Fruit fly (Drosophila melanogaster) whole organism, embryonic: ENCODE data around the gene CG14102.

Source experiments
- Atf-2 ChIP-seq: fragments of 200-800 bp; sonication (Bioruptor generic); optimal IDR thresholded peaks from 2 replicates; lab custom pipeline; 2016; ENCODE audit warnings: missing biosample characterization, missing genetic modification characterization
- B-H2 ChIP-seq: fragments of 200-800 bp; sonication (Bioruptor generic); optimal IDR thresholded peaks from 2 replicates; lab custom pipeline; 2018; ENCODE audit warnings: missing biosample characterization, mild to moderate bottlenecking, missing genetic modification characterization
- CG10267 ChIP-seq: fragments of 200-800 bp; sonication (Bioruptor generic); optimal IDR thresholded peaks from 2 replicates; lab custom pipeline; 2018; ENCODE audit warnings: missing biosample characterization, mild to moderate bottlenecking, missing genetic modification characterization, moderate library complexity
- CG11695 ChIP-seq: fragments of 200-800 bp; sonication (Bioruptor generic); IDR thresholded peaks from 3 replicates; pipeline ENCODE4 v1.3.6; 2022; ENCODE audit warnings: missing biosample characterization, missing genetic modification characterization
- CG13296 ChIP-seq: fragments of 200-800 bp; sonication (Bioruptor generic); optimal IDR thresholded peaks from 3 replicates; lab custom pipeline; 2018; ENCODE audit warnings: missing biosample characterization, mild to moderate bottlenecking, missing genetic modification characterization
- CG14667 ChIP-seq: fragments of 200-800 bp; sonication (Bioruptor generic); IDR thresholded peaks from 2 replicates; pipeline ENCODE4 v1.3.6; 2022; ENCODE audit warnings: missing biosample characterization, missing genetic modification characterization
- CG14965 ChIP-seq: fragments of 200-800 bp; sonication (Bioruptor generic); optimal IDR thresholded peaks from 2 replicates; lab custom pipeline; 2016; ENCODE audit warnings: missing biosample characterization, missing genetic modification characterization, borderline replicate concordance
- CG15514 ChIP-seq: fragments of 200-800 bp; sonication (Bioruptor generic); optimal IDR thresholded peaks from 3 replicates; lab custom pipeline; 2017; ENCODE audit warnings: missing biosample characterization, missing genetic modification characterization, mild to moderate bottlenecking, moderate library complexity, missing genetic modification reagents
- CG17186 ChIP-seq: fragments of 200-800 bp; sonication (Bioruptor generic); optimal IDR thresholded peaks from 3 replicates; lab custom pipeline; 2017; ENCODE audit warnings: missing biosample characterization, missing genetic modification reagents, missing genetic modification characterization
- CG17361 ChIP-seq: fragments of 200-800 bp; sonication (Bioruptor generic); IDR thresholded peaks from 3 replicates; pipeline ENCODE4 v1.3.6; 2022; ENCODE audit warnings: missing biosample characterization, missing genetic modification characterization
- CG2129 ChIP-seq: fragments of 200-800 bp; sonication (Bioruptor generic); IDR thresholded peaks from 2 replicates; pipeline ENCODE4 v1.3.6; 2022; ENCODE audit warnings: missing biosample characterization, missing genetic modification characterization; ENCODE audit not compliant: partially characterized antibody
- CG2202 ChIP-seq: fragments of 200-800 bp; sonication (Bioruptor generic); optimal IDR thresholded peaks from 2 replicates; lab custom pipeline; 2018; ENCODE audit warnings: missing biosample characterization, mild to moderate bottlenecking, missing genetic modification characterization
- CG31224 ChIP-seq: fragments of 200-800 bp; sonication (Bioruptor generic); IDR thresholded peaks from 2 replicates; pipeline ENCODE4 v1.3.6; 2022; ENCODE audit warnings: missing biosample characterization, missing genetic modification characterization
- CG3407 ChIP-seq: fragments of 200-800 bp; sonication (Bioruptor generic); optimal IDR thresholded peaks from 2 replicates; lab custom pipeline; 2018; ENCODE audit warnings: missing biosample characterization, mild to moderate bottlenecking, missing genetic modification characterization
- CG34422 ChIP-seq: fragments of 200-800 bp; sonication (Bioruptor generic); IDR thresholded peaks from 3 replicates; pipeline ENCODE4 v1.3.6; 2022; ENCODE audit warnings: missing biosample characterization, missing genetic modification characterization
- CG3838 ChIP-seq: fragments of 200-800 bp; sonication (Bioruptor generic); optimal IDR thresholded peaks from 3 replicates; lab custom pipeline; 2016; ENCODE audit warnings: missing biosample characterization, missing genetic modification characterization
- CG4707 ChIP-seq: fragments of 200-800 bp; sonication (Bioruptor generic); optimal IDR thresholded peaks from 2 replicates; lab custom pipeline; 2018; ENCODE audit warnings: missing biosample characterization, mild to moderate bottlenecking, missing genetic modification characterization, moderate library complexity
- CG5180 ChIP-seq: fragments of 200-800 bp; sonication (Bioruptor generic); optimal IDR thresholded peaks from 3 replicates; lab custom pipeline; 2017; ENCODE audit warnings: missing biosample characterization, missing genetic modification characterization, mild to moderate bottlenecking, moderate library complexity, missing genetic modification reagents
- CG6272 ChIP-seq: fragments of 200-800 bp; sonication (Bioruptor generic); IDR thresholded peaks from 2 replicates; pipeline ENCODE4 v1.3.6; 2022; ENCODE audit warnings: missing biosample characterization, missing genetic modification characterization
- CG9437 ChIP-seq: fragments of 200-800 bp; sonication (Bioruptor generic); optimal IDR thresholded peaks from 2 replicates; lab custom pipeline; 2018; ENCODE audit warnings: missing biosample characterization, mild to moderate bottlenecking, missing genetic modification characterization
- E2f1 ChIP-seq: fragments of 200-800 bp; sonication (Bioruptor generic); IDR thresholded peaks from 2 replicates; pipeline ENCODE4 v1.3.6; 2022; ENCODE audit warnings: missing biosample characterization, missing genetic modification characterization
- H2.0 ChIP-seq: fragments of 200-800 bp; sonication (Bioruptor generic); IDR thresholded peaks from 2 replicates; pipeline ENCODE4 v1.3.6; 2022; ENCODE audit warnings: missing biosample characterization, missing genetic modification characterization
- HLH54F ChIP-seq: fragments of 200-800 bp; sonication (Bioruptor generic); optimal IDR thresholded peaks from 3 replicates; lab custom pipeline; 2016; ENCODE audit warnings: missing biosample characterization, missing genetic modification characterization
- Nf-YA ChIP-seq: fragments of 200-800 bp; sonication (Bioruptor generic); IDR thresholded peaks from 2 replicates; pipeline ENCODE4 v1.3.6; 2022; ENCODE audit warnings: missing biosample characterization, missing genetic modification characterization
- PHDP ChIP-seq: fragments of 200-800 bp; sonication (Bioruptor generic); optimal IDR thresholded peaks from 3 replicates; lab custom pipeline; 2018; ENCODE audit warnings: missing biosample characterization, mild to moderate bottlenecking, missing genetic modification characterization, moderate library complexity
- Spps ChIP-seq: fragments of 200-800 bp; sonication (Bioruptor generic); optimal IDR thresholded peaks from 2 replicates; lab custom pipeline; 2018; ENCODE audit warnings: missing biosample characterization, mild to moderate bottlenecking, missing genetic modification characterization
- ase ChIP-seq: fragments of 200-800 bp; sonication (Bioruptor generic); IDR thresholded peaks from 3 replicates; pipeline ENCODE4 v1.3.6; 2022; ENCODE audit warnings: missing biosample characterization, missing genetic modification characterization
- az2 ChIP-seq: fragments of 200-800 bp; sonication (Bioruptor generic); optimal IDR thresholded peaks from 3 replicates; lab custom pipeline; 2016; ENCODE audit warnings: missing biosample characterization, missing genetic modification characterization
- bcd ChIP-seq: fragments of 200-800 bp; sonication (Bioruptor generic); optimal IDR thresholded peaks from 2 replicates; lab custom pipeline; 2017; ENCODE audit warnings: missing biosample characterization, mild to moderate bottlenecking, missing genetic modification characterization
- cad ChIP-seq: fragments of >200 bp; optimal IDR thresholded peaks from 2 replicates; lab custom pipeline; 2017; ENCODE audit warnings: missing biosample characterization, missing genetic modification characterization
- corto ChIP-seq: fragments of 200-800 bp; sonication (Bioruptor generic); optimal IDR thresholded peaks from 2 replicates; lab custom pipeline; 2016; ENCODE audit warnings: missing biosample characterization, mild to moderate bottlenecking, missing genetic modification characterization, moderate library complexity
- croc ChIP-seq: fragments of 200-800 bp; sonication (Bioruptor generic); conservative IDR thresholded peaks from 3 replicates; pipeline ENCODE4 v1.3.6; 2022; ENCODE audit warnings: missing biosample characterization, missing genetic modification characterization
- dmrt99B ChIP-seq: fragments of 200-800 bp; sonication (Bioruptor generic); optimal IDR thresholded peaks from 2 replicates; lab custom pipeline; 2018; ENCODE audit warnings: missing biosample characterization, mild to moderate bottlenecking, missing genetic modification characterization, moderate library complexity
- ems ChIP-seq: fragments of 200-800 bp; sonication (Bioruptor generic); optimal IDR thresholded peaks from 3 replicates; lab custom pipeline; 2016; ENCODE audit warnings: missing biosample characterization, missing genetic modification characterization
- gsb ChIP-seq: fragments of 200-800 bp; sonication (Bioruptor generic); IDR thresholded peaks from 2 replicates; pipeline ENCODE4 v1.3.6; 2022; ENCODE audit warnings: missing biosample characterization, missing genetic modification characterization
- knrl ChIP-seq: fragments of 200-800 bp; sonication (Bioruptor generic); IDR thresholded peaks from 3 replicates; pipeline ENCODE4 v1.3.6; 2022; ENCODE audit warnings: missing biosample characterization, missing genetic modification characterization; ENCODE audit not compliant: partially characterized antibody
- maf-S ChIP-seq: fragments of 200-800 bp; sonication (Bioruptor generic); optimal IDR thresholded peaks from 2 replicates; lab custom pipeline; 2016; ENCODE audit warnings: missing biosample characterization, missing genetic modification characterization
- nau ChIP-seq: fragments of 200-800 bp; sonication (Bioruptor generic); optimal IDR thresholded peaks from 3 replicates; lab custom pipeline; 2017; ENCODE audit warnings: missing biosample characterization, mild to moderate bottlenecking, missing genetic modification characterization, missing genetic modification reagents
- onecut ChIP-seq: fragments of 200-800 bp; sonication (Bioruptor generic); IDR thresholded peaks from 2 replicates; pipeline ENCODE4 v1.3.6; 2022; ENCODE audit warnings: missing biosample characterization, missing genetic modification characterization
- pros ChIP-seq: fragments of 200-800 bp; sonication (Bioruptor generic); optimal IDR thresholded peaks from 3 replicates; lab custom pipeline; 2019; ENCODE audit warnings: missing biosample characterization, mild to moderate bottlenecking, missing genetic modification characterization, moderate library complexity
- sima ChIP-seq: fragments of 200-800 bp; sonication (Bioruptor generic); optimal IDR thresholded peaks from 2 replicates; lab custom pipeline; 2016; ENCODE audit warnings: missing biosample characterization, missing genetic modification characterization
- slbo ChIP-seq: fragments of 200-800 bp; sonication (Bioruptor generic); IDR thresholded peaks from 2 replicates; pipeline ENCODE4 v1.3.6; 2022; ENCODE audit warnings: missing biosample characterization, missing genetic modification characterization
- sna ChIP-seq: fragments of 200-800 bp; sonication (Bioruptor generic); IDR thresholded peaks from 2 replicates; pipeline ENCODE4 v1.3.6; 2022; ENCODE audit warnings: missing biosample characterization, missing genetic modification characterization; ENCODE audit not compliant: partially characterized antibody
- so ChIP-seq: fragments of 200-800 bp; sonication (Bioruptor generic); IDR thresholded peaks from 3 replicates; pipeline ENCODE4 v1.3.6; 2022; ENCODE audit warnings: missing biosample characterization, missing genetic modification characterization
- trem ChIP-seq: fragments of 200-800 bp; optimal IDR thresholded peaks from 3 replicates; lab custom pipeline; 2019; ENCODE audit warnings: missing biosample characterization, mild to moderate bottlenecking, missing genetic modification characterization, moderate library complexity
- vfl ChIP-seq: fragments of 200-800 bp; sonication (Bioruptor generic); optimal IDR thresholded peaks from 2 replicates; lab custom pipeline; 2016; ENCODE audit warnings: missing biosample characterization, missing genetic modification characterization
- yki ChIP-seq: fragments of >200 bp; optimal IDR thresholded peaks from 3 replicates; lab custom pipeline; 2018
- zen ChIP-seq: fragments of 200-800 bp; sonication (Bioruptor generic); optimal IDR thresholded peaks from 3 replicates; lab custom pipeline; 2018; ENCODE audit warnings: missing biosample characterization, mild to moderate bottlenecking, missing genetic modification characterization, moderate library complexity
- zen2 ChIP-seq: fragments of 200-800 bp; sonication (Bioruptor generic); IDR thresholded peaks from 3 replicates; pipeline ENCODE4 v1.3.6; 2022; ENCODE audit warnings: missing biosample characterization, missing genetic modification characterization; ENCODE audit not compliant: partially characterized antibody

Gene CG14102

dm6 chr3L:19794203-19794802, 6.8 kb downstream of the CG14102 start (continued):
- peak; percentile 83; the same call in 2 of the 3 replicates for TF ChIP-seq CG34422 (GFP tag; lab: Robert Waterston, UW)
- peak; percentile 47; the same call in 1 of the 2 replicates for TF ChIP-seq CG14667 (GFP tag; lab: Robert Waterston, UW)
- peak; percentile 85 for TF ChIP-seq bcd
- TF ChIP-seq CG9437: peak; percentile 89
- peak; percentile 33; the same call in 1 of the 2 replicates for TF ChIP-seq sna (GFP tag; lab: Robert Waterston, UW)
- TF ChIP-seq zen: peak; percentile 39
- peak; percentile 64 for TF ChIP-seq vfl (GFP tag; lab: Kevin White, UChicago)
- peak; percentile 81 for TF ChIP-seq CG4707 (GFP tag; lab: Kevin White, UChicago)
- peak; percentile 33 for TF ChIP-seq CG17186 (GFP tag; lab: Kevin White, UChicago)
- TF ChIP-seq CG3838 (GFP tag; lab: Kevin White, UChicago): peak; percentile 51
- TF ChIP-seq maf-S (GFP tag; lab: Kevin White, UChicago): peak; percentile 69
- TF ChIP-seq CG31224 (GFP tag; lab: Robert Waterston, UW): peak; percentile 58; the same call in 1 of the 2 replicates
- TF ChIP-seq corto: peak; percentile 77
- TF ChIP-seq knrl (GFP tag; lab: Robert Waterston, UW): no peak
- TF ChIP-seq B-H2: peak; percentile 71
- no peak for TF ChIP-seq CG15514 (GFP tag; lab: Kevin White, UChicago)
- peak; percentile 77 for TF ChIP-seq CG10267 (tag; lab: Kevin White, UChicago)
- no peak for TF ChIP-seq yki (lab: Kevin White, UChicago)
- no peak for TF ChIP-seq sima (GFP tag; lab: Kevin White, UChicago)
- TF ChIP-seq Nf-YA: peak; percentile 89
- TF ChIP-seq gsb (GFP tag; lab: Robert Waterston, UW): peak; percentile 80; the same call in 1 of the 2 replicates
- TF ChIP-seq slbo: peak; percentile 82
- TF ChIP-seq CG5180: peak; percentile 84
- peak; percentile 76 for TF ChIP-seq onecut (GFP tag; lab: Robert Waterston, UW)
- peak; percentile 74 for TF ChIP-seq trem (tag; lab: Kevin White, UChicago)
- peak; percentile 92 for TF ChIP-seq CG17361
- 0 out of 2 replicates have a peak, but pooled peaks have one; percentile 13 for TF ChIP-seq CG2129 (GFP tag; lab: Robert Waterston, UW)
- TF ChIP-seq croc (GFP tag; lab: Robert Waterston, UW): peak; percentile 49; the same call in 2 of the 3 replicates
- peak; percentile 67 for TF ChIP-seq so (GFP tag; lab: Robert Waterston, UW)
- TF ChIP-seq PHDP (tag; lab: Kevin White, UChicago): peak; percentile 87
- peak; percentile 52 for TF ChIP-seq Spps (tag; lab: Kevin White, UChicago)
- TF ChIP-seq ase: 0 out of 3 replicates have a peak, but pooled peaks have one; percentile 11
- peak; percentile 57 for TF ChIP-seq CG14965 (GFP tag; lab: Kevin White, UChicago)
- peak; percentile 53 for TF ChIP-seq CG2202
- TF ChIP-seq E2f1: peak; percentile 68
- TF ChIP-seq pros (GFP tag; lab: Kevin White, UChicago): peak; percentile 51
- TF ChIP-seq nau (GFP tag; lab: Kevin White, UChicago): no peak
- peak; percentile 74 for TF ChIP-seq HLH54F (GFP tag; lab: Kevin White, UChicago)
- no peak; the same call in 2 of the 3 replicates for TF ChIP-seq zen2
- TF ChIP-seq az2 (GFP tag; lab: Kevin White, UChicago): peak; percentile 82
- TF ChIP-seq CG11695 (GFP tag; lab: Robert Waterston, UW): peak; percentile 71
- peak; percentile 91 for TF ChIP-seq dmrt99B (tag; lab: Kevin White, UChicago)
- peak; percentile 36; the same call in 1 of the 2 replicates for TF ChIP-seq H2.0 (GFP tag; lab: Robert Waterston, UW)
- TF ChIP-seq CG13296 (GFP tag; lab: Kevin White, UChicago): peak; percentile 90
- TF ChIP-seq ems (GFP tag; lab: Kevin White, UChicago): peak; percentile 72
- no peak for TF ChIP-seq cad (GFP tag; lab: Kevin White, UChicago)
- peak; percentile 79 for TF ChIP-seq Atf-2
- TF ChIP-seq CG3407 (GFP tag; lab: Kevin White, UChicago): peak; percentile 73
- peak; percentile 64; the same call in 1 of the 2 replicates for TF ChIP-seq CG6272 (GFP tag; lab: Robert Waterston, UW)
